Worm (Caenorhabditis elegans): Measurements from ENCODE around the gene F58F6.5.

Gene F58F6.5

ce11 chrIV:1388079-1388478, 44.6 kb downstream of the F58F6.5 start (continued):
- no peak for TF ChIP-seq gei-8 (GFP tag; optimal IDR thresholded peaks at IDR 0.05)
- TF ChIP-seq ceh-44 (GFP tag; IDR thresholded peaks at IDR 0.05) = 0 out of 2 replicates have a peak, but pooled peaks have one; percentile 26
- TF ChIP-seq unc-130 (GFP tag; optimal IDR thresholded peaks at IDR 0.05) = no peak
- TF ChIP-seq fkh-10 (GFP tag; optimal IDR thresholded peaks at IDR 0.05) = no peak
- TF ChIP-seq dpl-1 (GFP tag; optimal IDR thresholded peaks at IDR 0.05) = no peak
- no peak for TF ChIP-seq ceh-62 (tag; optimal IDR thresholded peaks at IDR 0.05)
- TF ChIP-seq skn-1 (tag; optimal IDR thresholded peaks at IDR 0.05) = no peak
- peak; percentile 56 for TF ChIP-seq mes-2 (tag; optimal IDR thresholded peaks at IDR 0.05; ENCODE audit: poor library complexity, severe bottlenecking)
- TF ChIP-seq nhr-111 (GFP tag; optimal IDR thresholded peaks at IDR 0.05) = no peak
- peak; percentile 65; the same call in 1 of the 2 replicates for TF ChIP-seq nhr-42 (GFP tag; IDR thresholded peaks at IDR 0.05)
- TF ChIP-seq ceh-82 (tag; optimal IDR thresholded peaks at IDR 0.05) = no peak
- TF ChIP-seq T26A8.4 (GFP tag; IDR thresholded peaks at IDR 0.05) = peak; percentile 19; the same call in 1 of the 2 replicates
- no peak for TF ChIP-seq lin-29 (GFP tag; IDR thresholded peaks at IDR 0.05)
- peak; percentile 86 for TF ChIP-seq lim-7 (GFP tag; IDR thresholded peaks at IDR 0.05)
- TF ChIP-seq fos-1 (tag; optimal IDR thresholded peaks at IDR 0.05) = no peak
- peak; percentile 59 for TF ChIP-seq hlh-30 (tag; optimal IDR thresholded peaks at IDR 0.05; ENCODE audit: insufficient read depth)
- TF ChIP-seq mxl-2 (GFP tag; conservative IDR thresholded peaks at IDR 0.05) = no peak
- peak; percentile 64 for TF ChIP-seq arid-1 (GFP tag; conservative IDR thresholded peaks at IDR 0.05)
- peak; percentile 5 for TF ChIP-seq spr-1 (tag; optimal IDR thresholded peaks at IDR 0.05)
- no peak for TF ChIP-seq tag-97 (GFP tag; IDR thresholded peaks at IDR 0.05)
- no peak for TF ChIP-seq lin-39 (tag; optimal IDR thresholded peaks at IDR 0.05)
- TF ChIP-seq hlh-11 (tag; optimal IDR thresholded peaks at IDR 0.05) = peak; percentile 45
- no peak for TF ChIP-seq zag-1 (tag; optimal IDR thresholded peaks at IDR 0.05)
- peak; percentile 48 for TF ChIP-seq rbr-2 (tag; optimal IDR thresholded peaks at IDR 0.05)
- TF ChIP-seq Y5F2A.4 (GFP tag; optimal IDR thresholded peaks at IDR 0.05) = peak; percentile 5
- TF ChIP-seq daf-16 (GFP tag; optimal IDR thresholded peaks at IDR 0.05) = peak in 1 of 2 experiments; percentile 13
- peak; percentile 4 for TF ChIP-seq daf-16 (tag; optimal IDR thresholded peaks at IDR 0.05)
- peak; percentile 62 for TF ChIP-seq sdz-12 (GFP tag; optimal IDR thresholded peaks at IDR 0.05)
- no peak for TF ChIP-seq aly-2 (tag; optimal IDR thresholded peaks at IDR 0.05)
- no peak for TF ChIP-seq attf-4 (tag; optimal IDR thresholded peaks at IDR 0.05)
- TF ChIP-seq F26F4.8 (GFP tag; conservative IDR thresholded peaks at IDR 0.05) = 0 out of 2 replicates have a peak, but pooled peaks have one; percentile 50
- peak; percentile 68 for TF ChIP-seq pha-4 (GFP tag; IDR thresholded peaks at IDR 0.05)
- no peak for TF ChIP-seq pha-4 (tag; optimal IDR thresholded peaks at IDR 0.05)
- TF ChIP-seq unc-62 (GFP tag; optimal IDR thresholded peaks at IDR 0.05 in 1 of 2) = no peak
- TF ChIP-seq unc-62 (tag; optimal IDR thresholded peaks at IDR 0.05) = no peak
- TF ChIP-seq mxl-3 (GFP tag; optimal IDR thresholded peaks at IDR 0.05) = peak; percentile 39
- no peak for TF ChIP-seq ceh-32 (tag; optimal IDR thresholded peaks at IDR 0.05; ENCODE audit: poor library complexity)
- TF ChIP-seq pqm-1 (tag; optimal IDR thresholded peaks at IDR 0.05) = no peak
- no peak for TF ChIP-seq nhr-48 (tag; optimal IDR thresholded peaks at IDR 0.05)
- TF ChIP-seq madf-5 (GFP tag; IDR thresholded peaks at IDR 0.05) = peak; percentile 61 to 81; a peak in 2 of 4 replicates
- TF ChIP-seq F44E2.7 (GFP tag; IDR thresholded peaks at IDR 0.05) = no peak
- TF ChIP-seq D1046.2 (GFP tag; IDR thresholded peaks at IDR 0.05) = peak; percentile 74; the same call in 1 of the 2 replicates
- TF ChIP-seq zip-11 (GFP tag; IDR thresholded peaks at IDR 0.05) = peak; percentile 8; the same call in 1 of the 2 replicates
- TF ChIP-seq ZK546.5 (tag; optimal IDR thresholded peaks at IDR 0.05) = no peak
- peak; percentile 80 for TF ChIP-seq madf-9 (GFP tag; conservative IDR thresholded peaks at IDR 0.05)
- no peak for TF ChIP-seq unc-39 (tag; optimal IDR thresholded peaks at IDR 0.05)
- TF ChIP-seq Y105C5A.15 (GFP tag; IDR thresholded peaks at IDR 0.05) = no peak
- peak; percentile 69 for TF ChIP-seq mep-1 (tag; optimal IDR thresholded peaks at IDR 0.05)
- peak; percentile 65 for TF ChIP-seq lin-38 (GFP tag; IDR thresholded peaks at IDR 0.05)
- TF ChIP-seq tra-1 (GFP tag; IDR thresholded peaks at IDR 0.05) = peak; percentile 79
- peak; percentile 36 for TF ChIP-seq nhr-102 (tag; optimal IDR thresholded peaks at IDR 0.05)
- TF ChIP-seq F37D6.2 (tag; optimal IDR thresholded peaks at IDR 0.05) = no peak
- no peak for TF ChIP-seq daf-8 (GFP tag; IDR thresholded peaks at IDR 0.05)

Measured in whole organism, L4 larva.